Fruit fly (Drosophila melanogaster) whole organism, prepupa: ENCODE data around the gene CG34357.

Experiments
- CG3032 ChIP-seq: fragments of 200-800 bp; optimal IDR thresholded peaks from 2 replicates; lab custom pipeline; 2019; ENCODE audit warnings: missing biosample characterization, mild to moderate bottlenecking, missing genetic modification characterization, moderate library complexity
- CG34406 ChIP-seq: fragments of 200-800 bp; sonication (Bioruptor generic); optimal IDR thresholded peaks from 3 replicates; lab custom pipeline; 2016; ENCODE audit warnings: missing biosample characterization, missing genetic modification characterization
- Gug ChIP-seq: fragments of 200-800 bp; sonication (Bioruptor generic); IDR thresholded peaks from 2 replicates; pipeline ENCODE4 v1.3.6; 2022; ENCODE audit warnings: missing biosample characterization, missing genetic modification characterization
- Hr39 ChIP-seq: fragments of 200-800 bp; sonication (Bioruptor generic); optimal IDR thresholded peaks from 2 replicates; lab custom pipeline; 2016; ENCODE audit warnings: missing biosample characterization, missing genetic modification characterization
- Lpt ChIP-seq: fragments of 200-800 bp; sonication (Bioruptor generic); optimal IDR thresholded peaks from 3 replicates; lab custom pipeline; 2016; ENCODE audit warnings: missing biosample characterization, missing genetic modification characterization
- OdsH ChIP-seq: fragments of 200-800 bp; sonication (Bioruptor generic); optimal IDR thresholded peaks from 3 replicates; lab custom pipeline; 2016; ENCODE audit warnings: missing biosample characterization, missing genetic modification characterization
- achi ChIP-seq: fragments of 200-800 bp; sonication (Bioruptor generic); optimal IDR thresholded peaks from 3 replicates; lab custom pipeline; 2016; ENCODE audit warnings: missing biosample characterization, missing genetic modification characterization
- acj6 ChIP-seq: fragments of 200-800 bp; sonication (Bioruptor generic); optimal IDR thresholded peaks from 3 replicates; lab custom pipeline; 2016; ENCODE audit warnings: missing biosample characterization, missing genetic modification characterization
- dsx ChIP-seq: fragments of 200-800 bp; optimal IDR thresholded peaks from 3 replicates; lab custom pipeline; 2019; ENCODE audit warnings: missing biosample characterization, mild to moderate bottlenecking, missing genetic modification characterization, moderate library complexity; ENCODE audit not compliant: poor library complexity, severe bottlenecking
- net ChIP-seq: fragments of 200-800 bp; sonication (Bioruptor generic); optimal IDR thresholded peaks from 3 replicates; lab custom pipeline; 2016; ENCODE audit warnings: missing biosample characterization, missing genetic modification characterization
- pdm3 ChIP-seq: fragments of 200-800 bp; sonication (Bioruptor generic); optimal IDR thresholded peaks from 3 replicates; lab custom pipeline; 2016; ENCODE audit warnings: missing biosample characterization, missing genetic modification characterization

- no peak for TF ChIP-seq Gug (GFP tag; lab: Robert Waterston, UW)
- TF ChIP-seq OdsH (GFP tag; lab: Kevin White, UChicago) = no peak
- no peak for TF ChIP-seq CG3032 (tag; lab: Kevin White, UChicago)
- no peak for TF ChIP-seq achi
- peak; percentile 99 for TF ChIP-seq dsx
- no peak for TF ChIP-seq CG34406
- no peak for TF ChIP-seq Hr39 (GFP tag; lab: Kevin White, UChicago)
- no peak for TF ChIP-seq pdm3
- peak; percentile 27 for TF ChIP-seq net
- TF ChIP-seq Lpt (GFP tag; lab: Kevin White, UChicago) = peak; percentile 16
- no peak for TF ChIP-seq acj6 (GFP tag; lab: Kevin White, UChicago)
Measured at dm6 chr3R:4453213-4453956, 104.5 kb downstream of the CG34357 start.
